Worm (Caenorhabditis elegans): ENCODE measurements around the gene Y116F11B.2.

Y116F11B.2 gene

ce11 chrV:19771660-19772059 is 29.3 kb downstream of the Y116F11B.2 start, which contains the start of gene M162.15:
Gene M162.15 (minus strand): TSS chrV:19771760.
- TF ChIP-seq unc-39 (tag; optimal IDR thresholded peaks at IDR 0.05) (no peak), mab-5 (tag; optimal IDR thresholded peaks at IDR 0.05) (no peak), ztf-11 (tag; optimal IDR thresholded peaks at IDR 0.05) (no peak), nhr-10 (tag; optimal IDR thresholded peaks at IDR 0.05) (no peak), zag-1 (tag; optimal IDR thresholded peaks at IDR 0.05) (no peak), lin-11 (tag; optimal IDR thresholded peaks at IDR 0.05) (no peak), elt-1 (tag; optimal IDR thresholded peaks at IDR 0.05) (no peak), lin-13 (GFP tag; optimal IDR thresholded peaks at IDR 0.05) (no peak), elt-3 (tag; optimal IDR thresholded peaks at IDR 0.05) (no peak), nhr-129 (tag; optimal IDR thresholded peaks at IDR 0.05) (no peak), ceh-82 (tag; optimal IDR thresholded peaks at IDR 0.05) (no peak), nhr-77 (tag; optimal IDR thresholded peaks at IDR 0.05) (no peak)

- TF ChIP-seq nhr-11 (tag; optimal IDR thresholded peaks at IDR 0.05) (no peak), Y55F3AM.14 (GFP tag; optimal IDR thresholded peaks at IDR 0.05) (no peak), ceh-16 (tag; optimal IDR thresholded peaks at IDR 0.05) (no peak), blmp-1 (tag; optimal IDR thresholded peaks at IDR 0.05; ENCODE audit: insufficient read depth) (no peak), lin-39 (tag; optimal IDR thresholded peaks at IDR 0.05) (no peak), nhr-12 (tag; optimal IDR thresholded peaks at IDR 0.05) (no peak), fos-1 (tag; optimal IDR thresholded peaks at IDR 0.05) (no peak), C34F6.9 (tag; optimal IDR thresholded peaks at IDR 0.05) (no peak), skn-1 (tag; optimal IDR thresholded peaks at IDR 0.05) (no peak)
These were observed 33.2 kb downstream of the Y116F11B.2 start for ce11 chrV:19767719-19768118.

ce11 chrV:19760751-19761150 is 40.2 kb downstream of the Y116F11B.2 start, which contains the start of gene M162.5:
Gene M162.5 (plus strand): TSS chrV:19761051.
- TF ChIP-seq snpc-4 (tag; optimal IDR thresholded peaks at IDR 0.05) (no peak), sma-9 (GFP tag; optimal IDR thresholded peaks at IDR 0.05) (no peak), sma-9 (tag; optimal IDR thresholded peaks at IDR 0.05) (no peak), ceh-82 (tag; optimal IDR thresholded peaks at IDR 0.05) (no peak), zag-1 (tag; optimal IDR thresholded peaks at IDR 0.05) (no peak), nhr-6 (tag; optimal IDR thresholded peaks at IDR 0.05) (no peak), unc-39 (tag; optimal IDR thresholded peaks at IDR 0.05) (no peak), nhr-77 (tag; optimal IDR thresholded peaks at IDR 0.05) (no peak), nhr-12 (tag; optimal IDR thresholded peaks at IDR 0.05) (no peak), nhr-129 (tag; optimal IDR thresholded peaks at IDR 0.05) (no peak), skn-1 (tag; optimal IDR thresholded peaks at IDR 0.05) (no peak), nhr-21 (tag; optimal IDR thresholded peaks at IDR 0.05) (no peak), alr-1 (tag; optimal IDR thresholded peaks at IDR 0.05) (no peak), lin-13 (GFP tag; optimal IDR thresholded peaks at IDR 0.05) (no peak)

- TF ChIP-seq ama-1 (optimal IDR thresholded peaks at IDR 0.05), result no peak
These were observed 41.7 kb downstream of the Y116F11B.2 start for ce11 chrV:19759282-19759681.

ce11 chrV:19756253-19756652 is 44.7 kb downstream of the Y116F11B.2 start, which contains the start of gene W04E12.9:
Gene W04E12.9 (plus strand): TSS chrV:19756553.
- TF ChIP-seq lin-39 (tag; optimal IDR thresholded peaks at IDR 0.05) (no peak), nhr-237 (tag; optimal IDR thresholded peaks at IDR 0.05) (no peak), lin-13 (GFP tag; optimal IDR thresholded peaks at IDR 0.05) (no peak), mbf-1 (tag; optimal IDR thresholded peaks at IDR 0.05) (no peak), unc-39 (tag; optimal IDR thresholded peaks at IDR 0.05) (no peak), nhr-6 (tag; optimal IDR thresholded peaks at IDR 0.05) (no peak), ztf-4 (tag; optimal IDR thresholded peaks at IDR 0.05) (no peak), lsy-2 (tag; optimal IDR thresholded peaks at IDR 0.05) (no peak), mdl-1 (tag; optimal IDR thresholded peaks at IDR 0.05) (no peak), ama-1 (optimal IDR thresholded peaks at IDR 0.05) (no peak), sma-9 (GFP tag; optimal IDR thresholded peaks at IDR 0.05) (no peak), sma-9 (tag; optimal IDR thresholded peaks at IDR 0.05) (no peak), nhr-21 (tag; optimal IDR thresholded peaks at IDR 0.05) (no peak), nhr-10 (tag; optimal IDR thresholded peaks at IDR 0.05) (no peak), F13H6.1 (tag; optimal IDR thresholded peaks at IDR 0.05) (no peak), unc-62 (GFP tag; optimal IDR thresholded peaks at IDR 0.05) (no peak), nhr-23 (tag; optimal IDR thresholded peaks at IDR 0.05) (no peak), sem-4 (tag; optimal IDR thresholded peaks at IDR 0.05) (no peak), nhr-12 (tag; optimal IDR thresholded peaks at IDR 0.05) (no peak), skn-1 (tag; optimal IDR thresholded peaks at IDR 0.05) (no peak)

All from whole organism, L2 larva.